Worm (Caenorhabditis elegans) whole organism, late embryonic: ENCODE data around the gene srj-33.

Experiments used
- C08G9.2 ChIP-seq: sonication (generic microtip); optimal IDR thresholded peaks from 2 replicates; lab custom pipeline; 2016; ENCODE audit warnings: mild to moderate bottlenecking, missing genetic modification characterization, moderate library complexity, missing compliant biosample characterization
- C38D4.7 ChIP-seq: fragments of 200-800 bp; sonication (Bioruptor generic); optimal IDR thresholded peaks from 2 replicates; lab custom pipeline; 2018; ENCODE audit warnings: mild to moderate bottlenecking, missing genetic modification characterization, moderate library complexity, missing compliant biosample characterization
- K09A11.1 ChIP-seq: sonication (generic microtip); optimal IDR thresholded peaks from 2 replicates; lab custom pipeline; 2017; ENCODE audit warnings: antibody characterized with exemption, mild to moderate bottlenecking, missing genetic modification characterization, missing compliant biosample characterization; ENCODE audit not compliant: insufficient read depth
- Y22D7AL.16 ChIP-seq: sonication (generic microtip); optimal IDR thresholded peaks from 2 replicates; lab custom pipeline; 2016; ENCODE audit warnings: missing genetic modification characterization, missing compliant biosample characterization
- ama-1 ChIP-seq: fragments of 150-350 bp; optimal IDR thresholded peaks from 2 replicates; lab custom pipeline; 2014
- ceh-19 ChIP-seq: fragments of 200-800 bp; sonication (Bioruptor generic); optimal IDR thresholded peaks from 2 replicates; lab custom pipeline; 2018; ENCODE audit warnings: mild to moderate bottlenecking, missing genetic modification characterization, missing compliant biosample characterization
- ceh-2 ChIP-seq: sonication (generic microtip); optimal IDR thresholded peaks from 2 replicates; lab custom pipeline; 2016; ENCODE audit warnings: missing genotype, missing genetic modification characterization, missing compliant biosample characterization
- ceh-22 ChIP-seq: sonication (generic microtip); optimal IDR thresholded peaks from 2 replicates; lab custom pipeline; 2017; ENCODE audit warnings: missing biosample characterization, missing genetic modification characterization
- ceh-30 ChIP-seq: fragments of 150-350 bp; optimal IDR thresholded peaks from 2 replicates; lab custom pipeline; 2014; ENCODE audit warnings: missing biosample characterization, missing genetic modification characterization
- ceh-34 ChIP-seq: sonication (generic microtip); optimal IDR thresholded peaks from 2 replicates; lab custom pipeline; 2016; ENCODE audit warnings: mild to moderate bottlenecking, missing genetic modification characterization, missing compliant biosample characterization
- ceh-48 ChIP-seq: sonication (generic microtip); optimal IDR thresholded peaks from 2 replicates; lab custom pipeline; 2016; ENCODE audit warnings: missing genetic modification characterization, inconsistent platforms, missing compliant biosample characterization
- ceh-6 ChIP-seq: fragments of 200-800 bp; sonication (Bioruptor generic); optimal IDR thresholded peaks from 2 replicates; lab custom pipeline; 2018; ENCODE audit warnings: mild to moderate bottlenecking, missing genetic modification characterization, missing compliant biosample characterization
- elt-2 ChIP-seq: sonication (generic microtip); optimal IDR thresholded peaks from 2 replicates; lab custom pipeline; 2016; ENCODE audit warnings: missing genetic modification reagents, missing genetic modification characterization, missing compliant biosample characterization
- fax-1 ChIP-seq: sonication (generic microtip); optimal IDR thresholded peaks from 2 replicates; lab custom pipeline; 2016; ENCODE audit warnings: missing genotype, missing genetic modification characterization, missing compliant biosample characterization
- hlh-30 ChIP-seq: sonication (generic microtip); optimal IDR thresholded peaks from 2 replicates; lab custom pipeline; 2017; ENCODE audit warnings: antibody characterized with exemption, missing genetic modification characterization, missing compliant biosample characterization; ENCODE audit not compliant: insufficient read depth
- hlh-6 ChIP-seq: sonication (generic microtip); optimal IDR thresholded peaks from 2 replicates; lab custom pipeline; 2016; ENCODE audit warnings: missing genotype, missing genetic modification characterization, missing compliant biosample characterization
- hlh-8 ChIP-seq: sonication (generic microtip); optimal IDR thresholded peaks from 2 replicates; lab custom pipeline; 2016; ENCODE audit warnings: missing genotype, missing genetic modification characterization, missing compliant biosample characterization
- lin-11 ChIP-seq: fragments of 200-800 bp; sonication (Bioruptor generic); optimal IDR thresholded peaks from 2 replicates; lab custom pipeline; 2018; ENCODE audit warnings: mild to moderate bottlenecking, missing genetic modification characterization, missing compliant biosample characterization
- mec-3 ChIP-seq: sonication (generic microtip); optimal IDR thresholded peaks from 2 replicates; lab custom pipeline; 2016; ENCODE audit warnings: borderline replicate concordance, missing genetic modification characterization, missing compliant biosample characterization
- nfya-1 ChIP-seq: sonication (generic microtip); optimal IDR thresholded peaks from 2 replicates; lab custom pipeline; 2017; ENCODE audit warnings: missing genetic modification characterization, mild to moderate bottlenecking, missing compliant biosample characterization, antibody characterized with exemption, moderate library complexity
- nhr-11 ChIP-seq: fragments of 150-350 bp; optimal IDR thresholded peaks from 2 replicates; lab custom pipeline; 2014; ENCODE audit warnings: missing biosample characterization, missing genetic modification characterization
- odd-2 ChIP-seq: sonication (generic microtip); optimal IDR thresholded peaks from 2 replicates; lab custom pipeline; 2017; ENCODE audit warnings: antibody characterized with exemption, mild to moderate bottlenecking, missing genetic modification characterization, missing compliant biosample characterization
- pax-1 ChIP-seq: fragments of 150-350 bp; optimal IDR thresholded peaks from 2 replicates; lab custom pipeline; 2014; ENCODE audit warnings: missing biosample characterization, missing genetic modification characterization
- pha-2 ChIP-seq: sonication (generic microtip); optimal IDR thresholded peaks from 2 replicates; lab custom pipeline; 2017; ENCODE audit warnings: mild to moderate bottlenecking, missing genetic modification characterization, missing compliant biosample characterization
- pqm-1 ChIP-seq: sonication (generic microtip); optimal IDR thresholded peaks from 2 replicates; lab custom pipeline; 2016; ENCODE audit warnings: missing genetic modification characterization, missing compliant biosample characterization
- ref-2 ChIP-seq: sonication (generic microtip); optimal IDR thresholded peaks from 2 replicates; lab custom pipeline; 2016; ENCODE audit warnings: missing genetic modification characterization, missing compliant biosample characterization
- sdc-2 ChIP-seq: sonication (generic microtip); optimal IDR thresholded peaks from 2 replicates; lab custom pipeline; 2016; ENCODE audit warnings: missing genotype, missing genetic modification characterization, missing compliant biosample characterization
- tbx-2 ChIP-seq: sonication (generic microtip); optimal IDR thresholded peaks from 2 replicates; lab custom pipeline; 2016; ENCODE audit warnings: missing genetic modification characterization, missing compliant biosample characterization
- ttx-3 ChIP-seq: sonication (generic microtip); optimal IDR thresholded peaks from 2 replicates; lab custom pipeline; 2016; ENCODE audit warnings: missing genetic modification reagents, missing genetic modification characterization, missing compliant biosample characterization
- unc-3 ChIP-seq, 2 experiments: fragments of 200-800 bp in 1 of 2; sonication (Bioruptor generic) in 1 of 2; sonication (generic microtip) in 1 of 2; conservative IDR thresholded peaks in 1 of 2; optimal IDR thresholded peaks in 1 of 2; 2 replicates each; pipeline versions ENCODE4 v1.3.6 to Lab custom; 2016 to 2022; ENCODE audit warnings: missing compliant biosample characterization in 2 of 2, missing genetic modification characterization in 2 of 2, missing genetic modification reagents in 1 of 2
- unc-55 ChIP-seq: sonication (generic microtip); optimal IDR thresholded peaks from 2 replicates; lab custom pipeline; 2017; ENCODE audit warnings: missing biosample characterization, missing genetic modification reagents, missing genetic modification characterization
- zip-5 ChIP-seq: sonication (generic microtip); optimal IDR thresholded peaks from 2 replicates; lab custom pipeline; 2016; ENCODE audit warnings: missing genetic modification characterization, missing compliant biosample characterization

Gene srj-33

DNA sequence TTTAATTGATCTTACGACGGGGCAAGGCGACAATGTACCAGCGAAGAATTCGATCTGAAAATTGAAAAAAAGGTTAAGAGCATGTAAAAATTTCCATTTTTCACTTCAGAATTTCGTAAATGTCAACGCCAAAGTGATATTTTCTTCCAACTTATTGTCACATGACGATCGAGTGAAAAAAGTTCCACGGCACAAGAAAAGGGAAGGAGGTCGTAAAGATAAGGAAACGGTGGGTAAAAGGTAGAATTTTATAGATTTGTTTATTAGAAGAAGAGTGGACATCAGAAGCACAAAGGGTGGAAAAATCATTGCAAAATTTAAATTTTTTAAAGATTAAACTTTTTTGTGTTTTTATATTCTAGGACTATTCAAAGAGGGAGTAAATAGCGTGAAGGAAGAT is 9.4 kb downstream of the srj-33 start:
- no peak for TF ChIP-seq ceh-48 (tag; lab: Kevin White, UChicago)
- TF ChIP-seq sdc-2 (tag; lab: Kevin White, UChicago), result no peak
- peak; percentile 19 for TF ChIP-seq hlh-30
- TF ChIP-seq ceh-30, result no peak

DNA sequence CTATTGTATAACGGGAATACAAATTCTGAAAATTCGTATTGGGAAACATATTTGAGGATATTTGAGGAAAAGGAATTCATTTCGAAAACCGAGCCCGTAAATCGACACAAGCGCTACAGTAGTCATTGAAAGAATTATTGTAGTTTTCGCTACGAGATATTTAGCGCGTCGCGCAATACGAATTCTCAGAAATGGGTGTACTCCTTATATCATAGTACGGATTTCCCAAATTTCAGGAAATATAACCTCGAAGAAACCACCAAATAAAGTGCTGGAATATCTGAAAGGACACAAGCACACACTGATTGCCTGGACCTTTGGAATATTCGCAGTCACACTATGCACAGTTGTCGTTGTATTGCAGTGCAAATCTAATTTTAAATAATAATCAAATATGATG is 10.0 kb downstream of the srj-33 start:
- TF ChIP-seq tbx-2 (tag; lab: Kevin White, UChicago) (no peak), odd-2 (tag; lab: Kevin White, UChicago) (no peak), ttx-3 (tag; lab: Kevin White, UChicago) (no peak)

ce11 chrV:9926240-9926639 is 11.1 kb downstream of the srj-33 start, which contains the start of gene C50H2.13:
TSS of gene C50H2.13 (plus strand) at chrV:9926540.
- TF ChIP-seq lin-11 (tag; lab: Kevin White, UChicago), result no peak
- TF ChIP-seq pax-1, result no peak
- no peak for TF ChIP-seq hlh-8 (tag; lab: Kevin White, UChicago)
- TF ChIP-seq ceh-22 (tag; lab: Kevin White, UChicago), result no peak
- no peak for TF ChIP-seq ceh-6
- TF ChIP-seq elt-2 (tag; lab: Kevin White, UChicago), result no peak
- no peak for TF ChIP-seq K09A11.1
- TF ChIP-seq sdc-2 (tag; lab: Kevin White, UChicago), result no peak
- TF ChIP-seq tbx-2 (tag; lab: Kevin White, UChicago), result no peak
- no peak for TF ChIP-seq ref-2 (tag; lab: Kevin White, UChicago)
- TF ChIP-seq zip-5 (tag; lab: Kevin White, UChicago), result no peak
- TF ChIP-seq C38D4.7, result no peak
- no peak for TF ChIP-seq ceh-34 (tag; lab: Kevin White, UChicago)
- no peak for TF ChIP-seq hlh-6 (tag; lab: Kevin White, UChicago)
- no peak for TF ChIP-seq mec-3 (tag; lab: Kevin White, UChicago)
- TF ChIP-seq pha-2 (tag; lab: Kevin White, UChicago), result no peak
- TF ChIP-seq unc-3 (GFP tag; conservative IDR thresholded peaks at IDR 0.05; lab: Robert Waterston, UW), result no peak
- no peak for TF ChIP-seq unc-3 (tag; optimal IDR thresholded peaks at IDR 0.05; lab: Kevin White, UChicago)
- no peak for TF ChIP-seq nhr-11 (tag; lab: Kevin White, UChicago)

DNA sequence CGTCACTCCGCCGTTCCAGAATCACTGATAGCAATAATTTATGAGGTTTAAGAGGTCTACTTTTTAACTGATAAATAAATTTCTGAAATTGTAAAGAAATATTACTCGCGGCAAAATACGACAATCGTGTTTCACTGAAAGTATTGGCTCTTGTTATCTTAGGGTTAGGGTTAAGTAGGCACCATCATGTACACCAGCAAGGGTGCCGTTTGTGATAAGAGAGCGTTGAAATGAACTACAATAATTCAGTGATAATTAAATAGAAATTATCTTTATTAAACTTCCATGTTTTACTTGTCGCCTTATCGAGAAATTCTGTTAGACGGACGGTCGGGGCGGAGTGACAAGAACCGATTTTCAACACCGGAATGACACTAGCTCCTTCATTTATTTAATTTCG is 11.7 kb downstream of the srj-33 start:
- TF ChIP-seq elt-2 (tag; lab: Kevin White, UChicago) (peak; percentile 87), C08G9.2 (tag; lab: Kevin White, UChicago) (no peak), pqm-1 (no peak), hlh-6 (tag; lab: Kevin White, UChicago) (no peak), fax-1 (tag; lab: Kevin White, UChicago) (no peak), nfya-1 (tag; lab: Kevin White, UChicago) (no peak), Y22D7AL.16 (tag; lab: Kevin White, UChicago) (no peak)
- TF ChIP-seq, all 69 proteins: peak for 1

ce11 chrV:9924389-9924788 is 12.9 kb downstream of the srj-33 start:
- TF ChIP-seq ttx-3 (tag; lab: Kevin White, UChicago) (no peak), fax-1 (tag; lab: Kevin White, UChicago) (no peak), elt-2 (tag; lab: Kevin White, UChicago) (peak; percentile 18)

DNA sequence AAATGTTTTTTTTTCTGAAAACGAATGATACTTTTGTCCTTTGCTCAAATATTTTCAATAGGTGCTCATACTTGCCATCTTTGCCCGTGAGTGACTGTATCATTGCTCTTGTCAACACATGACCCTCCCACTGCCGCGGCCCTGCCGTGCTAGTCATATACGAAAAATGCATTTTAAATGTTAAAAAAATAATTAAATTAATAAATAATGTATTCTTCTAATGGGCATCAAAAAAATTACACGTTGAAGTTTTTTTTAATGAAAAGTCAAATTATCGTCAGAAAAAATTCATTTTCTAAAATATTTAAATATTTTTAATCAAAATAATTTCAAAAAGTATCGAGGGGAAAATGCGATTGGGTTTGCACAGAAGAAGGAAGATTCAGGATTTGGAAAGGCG is 14.9 kb downstream of the srj-33 start, which contains the start of gene C50H2.7:
TSS of gene C50H2.7 (plus strand) at position 301 of the 400 bp plus-strand sequence.
- TF ChIP-seq ama-1 (lab: Kevin White, UChicago), result no peak
- no peak for TF ChIP-seq ceh-2 (tag; lab: Kevin White, UChicago)
- no peak for TF ChIP-seq ceh-19
- no peak for TF ChIP-seq unc-55 (GFP tag; lab: Kevin White, UChicago)
- TF ChIP-seq nhr-11 (tag; lab: Kevin White, UChicago), result no peak
- no peak for TF ChIP-seq Y22D7AL.16 (tag; lab: Kevin White, UChicago)
- TF ChIP-seq, all 69 proteins: peak for 0
